Fruit fly (Drosophila melanogaster) whole organism, adult: Measurements from ENCODE around the gene CG6225.

Experiments used
- CG11617 ChIP-seq: fragments of 200-800 bp; sonication (Bioruptor generic); optimal IDR thresholded peaks from 2 replicates; lab custom pipeline; 2017; ENCODE audit warnings: mild to moderate bottlenecking, missing biosample characterization, missing genetic modification reagents, missing genetic modification characterization
- CG12768 ChIP-seq: fragments of 200-800 bp; sonication (Bioruptor generic); optimal IDR thresholded peaks from 2 replicates; lab custom pipeline; 2017; ENCODE audit warnings: missing biosample characterization, missing genetic modification characterization, mild to moderate bottlenecking, moderate library complexity, missing genetic modification reagents
- CG14711 ChIP-seq: fragments of 200-800 bp; sonication (Bioruptor generic); optimal IDR thresholded peaks from 2 replicates; lab custom pipeline; 2018; ENCODE audit warnings: missing biosample characterization, mild to moderate bottlenecking, missing genetic modification characterization, moderate library complexity
- CG1620 ChIP-seq: fragments of 200-800 bp; sonication (Bioruptor generic); optimal IDR thresholded peaks from 2 replicates; lab custom pipeline; 2016; ENCODE audit warnings: missing biosample characterization, missing genetic modification characterization
- CG33017 ChIP-seq: fragments of 200-800 bp; sonication (Bioruptor generic); optimal IDR thresholded peaks from 2 replicates; lab custom pipeline; 2018; ENCODE audit warnings: missing biosample characterization, mild to moderate bottlenecking, missing genetic modification characterization, moderate library complexity
- CG5204 ChIP-seq: fragments of 200-800 bp; sonication (Bioruptor generic); optimal IDR thresholded peaks from 2 replicates; lab custom pipeline; 2016; ENCODE audit warnings: missing biosample characterization, missing genetic modification characterization
- CG7045 ChIP-seq: fragments of 200-800 bp; sonication (Bioruptor generic); optimal IDR thresholded peaks from 2 replicates; lab custom pipeline; 2017; ENCODE audit warnings: missing biosample characterization, mild to moderate bottlenecking, missing genetic modification characterization
- CG7101 ChIP-seq: fragments of 200-800 bp; sonication (Bioruptor generic); optimal IDR thresholded peaks from 2 replicates; lab custom pipeline; 2018; ENCODE audit warnings: missing biosample characterization, mild to moderate bottlenecking, missing genetic modification characterization, moderate library complexity
- Clk ChIP-seq: fragments of 200-800 bp; sonication (Bioruptor generic); optimal IDR thresholded peaks from 2 replicates; lab custom pipeline; 2017; ENCODE audit warnings: missing biosample characterization, missing genetic modification characterization
- Crg-1 ChIP-seq: fragments of 200-800 bp; sonication (Bioruptor generic); optimal IDR thresholded peaks from 2 replicates; lab custom pipeline; 2016; ENCODE audit warnings: missing biosample characterization, missing genetic modification characterization
- Hr96 ChIP-seq: fragments of 200-800 bp; sonication (Bioruptor generic); optimal IDR thresholded peaks from 2 replicates; lab custom pipeline; 2016; ENCODE audit warnings: missing biosample characterization, missing genetic modification characterization
- Mnt ChIP-seq: fragments of 200-800 bp; sonication (Bioruptor generic); optimal IDR thresholded peaks from 2 replicates; lab custom pipeline; 2016; ENCODE audit warnings: missing biosample characterization, mild to moderate bottlenecking, missing genetic modification characterization
- bab1 ChIP-seq: fragments of 200-800 bp; sonication (Bioruptor generic); optimal IDR thresholded peaks from 3 replicates; lab custom pipeline; 2019; ENCODE audit warnings: missing biosample characterization, mild to moderate bottlenecking, missing genetic modification characterization, moderate library complexity
- cic ChIP-seq: fragments of 200-800 bp; sonication (Bioruptor generic); optimal IDR thresholded peaks from 2 replicates; lab custom pipeline; 2017; ENCODE audit warnings: missing biosample characterization, mild to moderate bottlenecking, missing genetic modification characterization, moderate library complexity
- cnc ChIP-seq, 2 experiments: fragments of >200 bp; optimal IDR thresholded peaks; 2 replicates each; lab custom pipeline; 2017
- kay ChIP-seq: fragments of 200-800 bp; sonication (Bioruptor generic); peaks from one replicate; lab custom pipeline; 2016; ENCODE audit warnings: missing biosample characterization, missing genetic modification characterization, borderline replicate concordance
- ovo ChIP-seq: fragments of 200-800 bp; sonication (Bioruptor generic); optimal IDR thresholded peaks from 2 replicates; lab custom pipeline; 2016; ENCODE audit warnings: missing biosample characterization, missing genetic modification characterization
- pad ChIP-seq: fragments of 200-800 bp; sonication (Bioruptor generic); optimal IDR thresholded peaks from 3 replicates; lab custom pipeline; 2017; ENCODE audit warnings: missing biosample characterization, missing genetic modification characterization, mild to moderate bottlenecking, moderate library complexity, missing genetic modification reagents
- tj ChIP-seq: fragments of 200-800 bp; sonication (Bioruptor generic); optimal IDR thresholded peaks from 3 replicates; lab custom pipeline; 2017; ENCODE audit warnings: missing biosample characterization, mild to moderate bottlenecking, missing genetic modification characterization, moderate library complexity
- toe ChIP-seq: fragments of 200-800 bp; sonication (Bioruptor generic); optimal IDR thresholded peaks from 2 replicates; lab custom pipeline; 2016; ENCODE audit warnings: missing biosample characterization, missing genetic modification characterization

CG6225 gene

dm6 chr3R:12628395-12628928 is 25.9 kb upstream of the CG6225 start:
- TF ChIP-seq tj (GFP tag; lab: Kevin White, UChicago), result no peak
- TF ChIP-seq CG1620, result no peak
- peak; percentile 81 for TF ChIP-seq kay
- no peak for TF ChIP-seq ovo (GFP tag; lab: Kevin White, UChicago)
- TF ChIP-seq CG7045 (GFP tag; lab: Kevin White, UChicago), result no peak

- TF ChIP-seq cic, result no peak
- TF ChIP-seq kay, result peak; percentile 71
- TF ChIP-seq CG1620, result no peak
- TF ChIP-seq CG5204 (GFP tag; lab: Kevin White, UChicago), result no peak
- TF ChIP-seq Crg-1 (GFP tag; lab: Kevin White, UChicago), result peak; percentile 50
- no peak for TF ChIP-seq cnc (optimal IDR thresholded peaks at IDR 0.05; lab: Kevin White, UChicago)
- TF ChIP-seq CG33017 (tag; lab: Kevin White, UChicago), result peak; percentile 41
- TF ChIP-seq ovo (GFP tag; lab: Kevin White, UChicago), result peak; percentile 0
- TF ChIP-seq bab1 (GFP tag; lab: Kevin White, UChicago), result peak; percentile 59
- TF ChIP-seq Clk (GFP tag; lab: Kevin White, UChicago), result no peak
- TF ChIP-seq Hr96 (GFP tag; lab: Kevin White, UChicago), result no peak
- TF ChIP-seq CG12768, result no peak
- TF ChIP-seq tj (GFP tag; lab: Kevin White, UChicago), result peak; percentile 8
- TF ChIP-seq CG11617 (GFP tag; lab: Kevin White, UChicago), result peak; percentile 17
- peak; percentile 61 for TF ChIP-seq CG7101 (tag; lab: Kevin White, UChicago)
- peak; percentile 7 for TF ChIP-seq pad (GFP tag; lab: Kevin White, UChicago)
- no peak for TF ChIP-seq CG7045 (GFP tag; lab: Kevin White, UChicago)
- peak; percentile 43 for TF ChIP-seq toe (GFP tag; lab: Kevin White, UChicago)
- peak; percentile 57 for TF ChIP-seq CG14711 (tag; lab: Kevin White, UChicago)
- peak; percentile 13 for TF ChIP-seq Mnt
Observed at dm6 chr3R:12630369-12630768, 24.0 kb upstream of the CG6225 start, which contains the start of gene Not10. TSS of gene Not10 (plus strand) at chr3R:12630647.

- TF ChIP-seq CG12768 (no peak), CG7101 (tag; lab: Kevin White, UChicago) (no peak), ovo (GFP tag; lab: Kevin White, UChicago) (no peak), kay (no peak), CG33017 (tag; lab: Kevin White, UChicago) (no peak), CG11617 (GFP tag; lab: Kevin White, UChicago) (no peak), Hr96 (GFP tag; lab: Kevin White, UChicago) (no peak)
Observed at dm6 chr3R:12633059-12633458, 21.3 kb upstream of the CG6225 start, which contains the start of gene CG18530. TSS of gene CG18530 (plus strand) at chr3R:12633359.

- no peak for TF ChIP-seq cic
- no peak for TF ChIP-seq bab1 (GFP tag; lab: Kevin White, UChicago)
- no peak for TF ChIP-seq CG1620
- TF ChIP-seq tj (GFP tag; lab: Kevin White, UChicago), result no peak
- TF ChIP-seq CG11617 (GFP tag; lab: Kevin White, UChicago), result no peak
- no peak for TF ChIP-seq toe (GFP tag; lab: Kevin White, UChicago)
- TF ChIP-seq CG12768, result no peak
- no peak for TF ChIP-seq Crg-1 (GFP tag; lab: Kevin White, UChicago)
- no peak for TF ChIP-seq CG5204 (GFP tag; lab: Kevin White, UChicago)
- no peak for TF ChIP-seq CG14711 (tag; lab: Kevin White, UChicago)
- TF ChIP-seq kay, result no peak
- no peak for TF ChIP-seq Hr96 (GFP tag; lab: Kevin White, UChicago)
- no peak for TF ChIP-seq CG7101 (tag; lab: Kevin White, UChicago)
- no peak for TF ChIP-seq Clk (GFP tag; lab: Kevin White, UChicago)
- TF ChIP-seq pad (GFP tag; lab: Kevin White, UChicago), result no peak
- no peak for TF ChIP-seq CG7045 (GFP tag; lab: Kevin White, UChicago)
- TF ChIP-seq ovo (GFP tag; lab: Kevin White, UChicago), result no peak
- no peak for TF ChIP-seq Mnt
Observed at dm6 chr3R:12634617-12635016, 19.8 kb upstream of the CG6225 start, which contains the start of gene CG11598. TSS of gene CG11598 (plus strand) at chr3R:12634917.

- no peak for TF ChIP-seq tj (GFP tag; lab: Kevin White, UChicago)
Observed at dm6 chr3R:12636240-12636639, 18.1 kb upstream of the CG6225 start, which contains the start of gene CG11600. TSS of gene CG11600 (plus strand) at chr3R:12636540.

- TF ChIP-seq kay (peak; percentile 60), CG5204 (GFP tag; lab: Kevin White, UChicago) (no peak), cic (no peak)
Observed at dm6 chr3R:12637961-12638531, 16.3 kb upstream of the CG6225 start, which contains the start of gene CG11608. TSS of gene CG11608 (plus strand) at chr3R:12638481.

- no peak for TF ChIP-seq CG1620
- TF ChIP-seq Mnt, result no peak
- TF ChIP-seq Clk (GFP tag; lab: Kevin White, UChicago), result no peak
- TF ChIP-seq CG5204 (GFP tag; lab: Kevin White, UChicago), result no peak
- TF ChIP-seq cnc (optimal IDR thresholded peaks at IDR 0.05; lab: Kevin White, UChicago), result no peak
Observed at dm6 chr3R:12641620-12642019, 12.8 kb upstream of the CG6225 start.
